Worm (Caenorhabditis elegans): ENCODE results near the gene daao-1.

DNA sequence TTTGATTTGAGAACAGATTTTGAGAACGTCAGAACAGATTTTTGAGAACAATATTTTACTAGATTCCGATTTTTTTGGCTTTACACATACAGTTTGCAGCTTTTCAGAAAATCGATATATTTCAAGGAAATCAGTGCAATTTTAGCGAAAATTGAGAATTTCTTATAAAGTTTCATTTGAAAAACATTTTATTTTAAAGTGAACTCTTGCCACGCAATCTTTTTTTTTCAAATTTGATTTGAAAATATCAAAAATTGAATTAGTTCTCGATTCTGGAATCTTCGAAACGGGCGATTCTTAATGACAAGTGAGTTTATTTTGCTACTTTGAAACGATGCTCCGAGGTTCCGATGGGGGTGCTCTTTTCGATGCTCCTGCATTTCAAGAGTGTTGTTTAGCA is 41.9 kb upstream of the daao-1 start, which contains the start of gene Y69A2AR.51:
- TF ChIP-seq mep-1 (tag; optimal IDR thresholded peaks at IDR 0.05) = no peak
- no peak for TF ChIP-seq ztf-7 (tag; optimal IDR thresholded peaks at IDR 0.05)
- TF ChIP-seq egl-43 (GFP tag; IDR thresholded peaks at IDR 0.05) = no peak
- TF ChIP-seq tra-1 (GFP tag; IDR thresholded peaks at IDR 0.05) = no peak
- no peak for TF ChIP-seq nhr-76 (tag; optimal IDR thresholded peaks at IDR 0.05)
- no peak for TF ChIP-seq ceh-62 (tag; optimal IDR thresholded peaks at IDR 0.05)
